Worm (Caenorhabditis elegans): ENCODE data around the gene D2024.5.
A peak's percentile ranks its signal among the peaks of the same experiment; 100 is the strongest.
"Not testable (repeated sequence)": the region's sequence is repeated elsewhere in the genome, so short reads cannot be mapped to it uniquely, and the experiment has no call there.

Gene D2024.5

DNA sequence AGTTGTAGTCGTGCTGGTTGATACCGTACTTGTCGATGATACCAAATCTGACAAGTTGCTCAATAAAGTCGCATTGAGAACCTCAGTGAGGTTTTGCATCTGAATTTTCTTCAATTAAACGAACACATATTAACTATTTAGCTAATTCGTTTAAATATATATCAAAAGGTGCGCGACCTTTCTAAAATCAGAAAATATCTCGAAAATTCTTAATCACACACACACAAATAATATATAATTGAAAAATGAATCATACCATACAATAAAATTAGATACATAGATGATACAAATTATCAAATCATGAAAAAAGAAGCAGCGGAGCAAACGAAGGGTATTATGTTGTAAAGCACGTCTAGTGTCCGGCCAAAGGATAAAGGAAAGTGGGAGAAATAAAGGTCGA, at the start of gene D2024.5:
Gene D2024.5 (minus strand): TSS at position 101 of the 400 bp plus-strand sequence.
- TF ChIP-seq snpc-4 (tag; optimal IDR thresholded peaks at IDR 0.05) (no peak), lsy-2 (tag; optimal IDR thresholded peaks at IDR 0.05) (no peak), mab-5 (tag; optimal IDR thresholded peaks at IDR 0.05) (no peak), ztf-11 (tag; optimal IDR thresholded peaks at IDR 0.05) (no peak)

- TF ChIP-seq mep-1 (tag; optimal IDR thresholded peaks at IDR 0.05) = no peak
Measured at ce11 chrIV:7276661-7277060, 48.6 kb upstream of the D2024.5 start, which contains the start of gene C06E4.2. C06E4.2 (plus strand) TSS chrIV:7276961.

- TF ChIP-seq mls-2 (tag; optimal IDR thresholded peaks at IDR 0.05) (no peak), drap-1 (GFP tag; optimal IDR thresholded peaks at IDR 0.05) (no peak), ces-1 (GFP tag; optimal IDR thresholded peaks at IDR 0.05) (peak; percentile 76), sptf-1 (tag; optimal IDR thresholded peaks at IDR 0.05) (no peak), nhr-237 (tag; optimal IDR thresholded peaks at IDR 0.05) (no peak), nhr-76 (tag; optimal IDR thresholded peaks at IDR 0.05) (no peak)
Measured at ce11 chrIV:7274969-7275548, 47.0 kb upstream of the D2024.5 start.

- TF ChIP-seq ces-1 (GFP tag; optimal IDR thresholded peaks at IDR 0.05) (no peak), pha-4 (tag; optimal IDR thresholded peaks at IDR 0.05) (no peak), lin-13 (tag; optimal IDR thresholded peaks at IDR 0.05) (no peak), hlh-1 (tag; optimal IDR thresholded peaks at IDR 0.05) (no peak)
Measured at ce11 chrIV:7263137-7263536, 35.0 kb upstream of the D2024.5 start, which contains the start of gene glb-2. glb-2 (minus strand) TSS chrIV:7263237.

ce11 chrIV:7260587-7260986, 32.5 kb upstream of the D2024.5 start, which contains the start of gene C06E4.3:
C06E4.3 (plus strand) TSS chrIV:7260875.
- TF ChIP-seq nhr-76 (tag; optimal IDR thresholded peaks at IDR 0.05) (no peak), ham-2 (GFP tag; optimal IDR thresholded peaks at IDR 0.05) (no peak), ceh-83 (GFP tag; optimal IDR thresholded peaks at IDR 0.05) (no peak), sptf-1 (tag; optimal IDR thresholded peaks at IDR 0.05) (no peak), pha-4 (tag; optimal IDR thresholded peaks at IDR 0.05) (no peak), ces-1 (GFP tag; optimal IDR thresholded peaks at IDR 0.05) (no peak), ceh-39 (tag; optimal IDR thresholded peaks at IDR 0.05) (no peak), drap-1 (GFP tag; optimal IDR thresholded peaks at IDR 0.05) (no peak)

DNA sequence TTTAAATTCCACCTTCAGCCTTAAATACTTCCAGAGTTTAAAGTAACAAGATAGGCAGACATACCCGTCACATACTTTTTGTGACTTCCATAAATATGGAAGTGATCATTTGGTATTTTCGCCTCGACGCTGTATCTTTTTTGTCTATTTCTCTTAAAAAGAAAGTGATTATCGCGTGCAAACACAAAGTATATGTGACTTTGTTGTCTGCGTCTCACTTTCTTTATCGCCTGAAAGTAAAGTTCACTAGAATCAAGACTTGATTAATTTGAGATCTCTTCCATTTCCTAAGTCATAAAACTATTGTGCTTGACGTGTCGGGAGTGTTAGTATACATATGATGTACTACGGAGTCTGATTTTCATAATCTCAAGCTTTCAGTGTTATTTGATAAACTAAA, 30.1 kb upstream of the D2024.5 start, which contains the start of gene C06E4.6:
Gene C06E4.6 (minus strand): TSS at position 51 of the 400 bp plus-strand sequence.
- no peak for TF ChIP-seq ztf-11 (tag; optimal IDR thresholded peaks at IDR 0.05)
- no peak for TF ChIP-seq unc-39 (tag; optimal IDR thresholded peaks at IDR 0.05)
- no peak for TF ChIP-seq mep-1 (tag; optimal IDR thresholded peaks at IDR 0.05)
- TF ChIP-seq nhr-28 (tag; optimal IDR thresholded peaks at IDR 0.05) = no peak

DNA sequence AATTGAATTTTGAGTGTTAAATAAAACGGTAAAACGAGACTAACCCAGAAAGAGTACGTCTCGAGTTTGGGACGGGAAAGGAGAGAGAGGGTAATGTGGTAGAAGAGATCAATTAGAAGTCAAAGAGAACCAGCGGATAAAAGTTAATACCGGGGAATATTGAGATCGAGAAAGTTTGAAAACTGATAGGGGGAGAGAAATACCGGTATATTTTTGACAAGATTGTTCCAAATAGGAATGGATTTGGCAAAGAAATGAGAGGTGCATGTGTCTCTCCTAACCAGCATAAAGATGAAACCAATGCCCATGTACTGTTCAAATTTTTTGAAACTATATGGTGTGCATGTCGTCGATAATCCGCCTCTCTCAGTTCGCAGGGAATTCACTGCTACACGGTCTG, 26.6 kb upstream of the D2024.5 start, which contains the start of gene C06E4.5:
Gene C06E4.5 (plus strand): TSS at position 301 of the 400 bp plus-strand sequence.
- TF ChIP-seq pha-4 (tag; optimal IDR thresholded peaks at IDR 0.05); cnd-1 (tag; optimal IDR thresholded peaks at IDR 0.05); ham-2 (GFP tag; optimal IDR thresholded peaks at IDR 0.05): not testable (repeated sequence)

DNA sequence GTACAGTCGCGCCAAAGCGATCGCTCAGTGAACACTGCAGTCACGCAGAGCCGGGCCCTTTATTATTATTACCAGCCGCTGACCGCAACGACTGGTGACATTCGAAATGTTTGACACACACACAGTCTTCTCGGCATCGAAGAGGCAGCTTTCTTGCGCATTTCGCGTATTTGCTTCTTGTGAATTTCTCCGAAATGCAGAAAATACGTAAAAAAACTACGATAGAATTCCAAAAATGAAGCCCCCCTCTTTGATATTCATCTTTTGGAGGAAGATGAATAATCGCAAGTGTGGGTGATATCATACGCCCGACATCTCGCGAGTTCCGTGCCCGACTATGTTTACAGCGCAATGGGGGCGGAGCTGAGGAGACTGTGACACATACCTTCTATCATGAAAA, 25.2 kb upstream of the D2024.5 start:
- TF ChIP-seq hlh-1 (tag; optimal IDR thresholded peaks at IDR 0.05) (no peak), flh-1 (GFP tag; optimal IDR thresholded peaks at IDR 0.05) (no peak), elt-3 (tag; optimal IDR thresholded peaks at IDR 0.05) (no peak), pha-4 (tag; optimal IDR thresholded peaks at IDR 0.05) (no peak), snpc-4 (tag; optimal IDR thresholded peaks at IDR 0.05) (no peak), nhr-28 (tag; optimal IDR thresholded peaks at IDR 0.05) (no peak), unc-120 (tag; optimal IDR thresholded peaks at IDR 0.05; ENCODE audit: poor library complexity, severe bottlenecking) (no peak), nhr-237 (tag; optimal IDR thresholded peaks at IDR 0.05) (no peak), ceh-83 (GFP tag; optimal IDR thresholded peaks at IDR 0.05) (no peak), drap-1 (GFP tag; optimal IDR thresholded peaks at IDR 0.05) (no peak), lin-13 (tag; optimal IDR thresholded peaks at IDR 0.05) (no peak)

- TF ChIP-seq hlh-1 (tag; optimal IDR thresholded peaks at IDR 0.05) (no peak), ham-2 (GFP tag; optimal IDR thresholded peaks at IDR 0.05) (no peak), ceh-43 (GFP tag; optimal IDR thresholded peaks at IDR 0.05) (no peak), ceh-83 (GFP tag; optimal IDR thresholded peaks at IDR 0.05) (no peak), flh-1 (GFP tag; optimal IDR thresholded peaks at IDR 0.05) (no peak), ztf-11 (tag; optimal IDR thresholded peaks at IDR 0.05) (no peak), zip-8 (tag; optimal IDR thresholded peaks at IDR 0.05) (no peak), unc-62 (GFP tag; optimal IDR thresholded peaks at IDR 0.05) (no peak), lin-32 (GFP tag; optimal IDR thresholded peaks at IDR 0.05) (no peak), mls-2 (tag; optimal IDR thresholded peaks at IDR 0.05) (no peak), nhr-76 (tag; optimal IDR thresholded peaks at IDR 0.05) (no peak), elt-1 (tag; optimal IDR thresholded peaks at IDR 0.05; ENCODE audit: borderline replicate concordance, insufficient read depth) (no peak), unc-120 (tag; optimal IDR thresholded peaks at IDR 0.05; ENCODE audit: poor library complexity, severe bottlenecking) (no peak), lin-13 (tag; optimal IDR thresholded peaks at IDR 0.05) (no peak), ceh-39 (tag; optimal IDR thresholded peaks at IDR 0.05) (no peak), bed-3 (GFP tag; optimal IDR thresholded peaks at IDR 0.05) (no peak), mab-5 (tag; optimal IDR thresholded peaks at IDR 0.05) (no peak)
Measured at ce11 chrIV:7250158-7250557, 22.1 kb upstream of the D2024.5 start, which contains the start of gene D2024.18. D2024.18 (plus strand) TSS chrIV:7250458.

Data from whole organism, mixed stage, embryonic.